Worm (Caenorhabditis elegans) whole organism, L1 larva: Measurements from ENCODE around the gene cyp-32A1.

Experiments
- C16A3.4 ChIP-seq: fragments of 150-350 bp; optimal IDR thresholded peaks from 2 replicates; lab custom pipeline; 2014; ENCODE audit warnings: missing biosample characterization, missing genetic modification characterization
- C34B4.2 ChIP-seq: sonication (generic microtip); optimal IDR thresholded peaks from 2 replicates; lab custom pipeline; 2017; ENCODE audit warnings: mild to moderate bottlenecking, missing genetic modification characterization, missing compliant biosample characterization
- alr-1 ChIP-seq: fragments of 200-800 bp; sonication (Bioruptor generic); optimal IDR thresholded peaks from 2 replicates; lab custom pipeline; 2018; ENCODE audit warnings: borderline replicate concordance, mild to moderate bottlenecking, missing genetic modification characterization, missing compliant biosample characterization
- aly-2 ChIP-seq: fragments of 150-350 bp; optimal IDR thresholded peaks from 2 replicates; lab custom pipeline; 2014; ENCODE audit warnings: missing biosample characterization, missing genetic modification characterization
- blmp-1 ChIP-seq: fragments of 150-350 bp; optimal IDR thresholded peaks from 2 replicates; lab custom pipeline; 2014; ENCODE audit warnings: missing biosample characterization, missing genetic modification characterization
- ceh-82 ChIP-seq, 3 experiments: fragments of 150-350 bp in 1 of 3; sonication (generic microtip) in 2 of 3; optimal IDR thresholded peaks; 2 replicates each; lab custom pipeline; 2014 to 2017; ENCODE audit warnings: missing biosample characterization in 3 of 3, missing genetic modification characterization in 3 of 3
- ceh-88 ChIP-seq: fragments of 200-800 bp; sonication (Bioruptor generic); IDR thresholded peaks from 2 replicates; pipeline ENCODE4 v1.3.6; 2022; ENCODE audit warnings: missing genetic modification characterization, missing compliant biosample characterization
- ceh-90 ChIP-seq: sonication (generic microtip); optimal IDR thresholded peaks from 2 replicates; lab custom pipeline; 2016; ENCODE audit warnings: missing genetic modification characterization, missing compliant biosample characterization
- efl-3 ChIP-seq: fragments of 200-800 bp; sonication (Bioruptor generic); optimal IDR thresholded peaks from 2 replicates; lab custom pipeline; 2018; ENCODE audit warnings: mild to moderate bottlenecking, missing genetic modification characterization, missing compliant biosample characterization
- elt-2 ChIP-seq: sonication (generic microtip); optimal IDR thresholded peaks from 2 replicates; lab custom pipeline; 2016; ENCODE audit warnings: missing genetic modification characterization, mild to moderate bottlenecking, inconsistent platforms, missing compliant biosample characterization, missing genetic modification reagents
- ets-5 ChIP-seq: fragments of 200-800 bp; sonication (Bioruptor generic); IDR thresholded peaks from 2 replicates; pipeline ENCODE4 v1.3.6; 2022; ENCODE audit warnings: missing genetic modification characterization, missing compliant biosample characterization
- isw-1 ChIP-seq: fragments of 200-800 bp; sonication (Bioruptor generic); IDR thresholded peaks from 2 replicates; pipeline ENCODE4 v1.3.6; 2022; ENCODE audit warnings: missing genetic modification characterization, missing compliant biosample characterization
- lin-13 ChIP-seq: fragments of 150-350 bp; optimal IDR thresholded peaks from 2 replicates; lab custom pipeline; 2014; ENCODE audit warnings: missing biosample characterization, missing genetic modification reagents, missing genetic modification characterization
- lin-39 ChIP-seq: fragments of 150-350 bp; optimal IDR thresholded peaks from 2 replicates; lab custom pipeline; 2014; ENCODE audit warnings: missing biosample characterization, missing genetic modification reagents, missing genetic modification characterization
- lir-3 ChIP-seq: sonication (generic microtip); optimal IDR thresholded peaks from 2 replicates; lab custom pipeline; 2016; ENCODE audit warnings: mild to moderate bottlenecking, missing genetic modification characterization, moderate library complexity, missing compliant biosample characterization; ENCODE audit not compliant: poor library complexity
- mdl-1 ChIP-seq, 2 experiments: fragments of 150-350 bp; optimal IDR thresholded peaks; 2 replicates each; lab custom pipeline; 2014 to 2017; ENCODE audit warnings: missing biosample characterization in 2 of 2, missing genetic modification characterization in 2 of 2, inconsistent platforms in 1 of 2
- mep-1 ChIP-seq: fragments of 150-350 bp; optimal IDR thresholded peaks from 2 replicates; lab custom pipeline; 2014; ENCODE audit warnings: missing biosample characterization, missing genetic modification characterization
- nhr-11 ChIP-seq: fragments of 150-350 bp; optimal IDR thresholded peaks from 2 replicates; lab custom pipeline; 2014; ENCODE audit warnings: missing biosample characterization, missing genetic modification characterization
- nhr-77 ChIP-seq: fragments of 150-350 bp; optimal IDR thresholded peaks from 2 replicates; lab custom pipeline; 2014; ENCODE audit warnings: missing biosample characterization, missing genetic modification characterization
- nhr-84 ChIP-seq: sonication (generic microtip); optimal IDR thresholded peaks from 2 replicates; lab custom pipeline; 2017; ENCODE audit warnings: missing biosample characterization, missing genetic modification characterization
- nhr-85 ChIP-seq: sonication (generic microtip); peaks from one replicate; lab custom pipeline; 2016; ENCODE audit warnings: missing genetic modification characterization, inconsistent platforms, missing compliant biosample characterization
- rnt-1 ChIP-seq: sonication (generic microtip); optimal IDR thresholded peaks from 2 replicates; lab custom pipeline; 2016; ENCODE audit warnings: mild to moderate bottlenecking, missing genetic modification characterization, moderate library complexity, missing compliant biosample characterization
- sup-37 ChIP-seq: fragments of 200-800 bp; sonication (Bioruptor generic); optimal IDR thresholded peaks from 2 replicates; lab custom pipeline; 2018; ENCODE audit warnings: mild to moderate bottlenecking, missing genetic modification characterization, missing compliant biosample characterization
- tbx-2 ChIP-seq: sonication (generic microtip); optimal IDR thresholded peaks from 2 replicates; lab custom pipeline; 2016; ENCODE audit warnings: missing genetic modification characterization, missing compliant biosample characterization
- unc-130 ChIP-seq: fragments of 150-350 bp; optimal IDR thresholded peaks from 2 replicates; lab custom pipeline; 2017; ENCODE audit warnings: missing biosample characterization, missing genetic modification characterization, inconsistent platforms
- unc-86 ChIP-seq: sonication (generic microtip); optimal IDR thresholded peaks from 2 replicates; lab custom pipeline; 2016; ENCODE audit warnings: missing genetic modification characterization, missing compliant biosample characterization
- unc-98 ChIP-seq: fragments of 200-800 bp; sonication (Bioruptor generic); IDR thresholded peaks from 2 replicates; pipeline ENCODE4 v1.3.6; 2022; ENCODE audit warnings: missing genetic modification characterization, missing compliant biosample characterization
- zag-1 ChIP-seq: fragments of 150-350 bp; optimal IDR thresholded peaks from 2 replicates; lab custom pipeline; 2014; ENCODE audit warnings: missing biosample characterization, missing genetic modification characterization
- ztf-11 ChIP-seq, 2 experiments: sonication (generic microtip); optimal IDR thresholded peaks; 2 replicates each; lab custom pipeline; 2016 to 2017; ENCODE audit warnings: missing genetic modification characterization in 2 of 2, missing biosample characterization in 1 of 2, missing compliant biosample characterization in 1 of 2
- ztf-4 ChIP-seq: fragments of 150-350 bp; optimal IDR thresholded peaks from 2 replicates; lab custom pipeline; 2014; ENCODE audit warnings: missing biosample characterization, missing genetic modification characterization

Gene cyp-32A1

DNA sequence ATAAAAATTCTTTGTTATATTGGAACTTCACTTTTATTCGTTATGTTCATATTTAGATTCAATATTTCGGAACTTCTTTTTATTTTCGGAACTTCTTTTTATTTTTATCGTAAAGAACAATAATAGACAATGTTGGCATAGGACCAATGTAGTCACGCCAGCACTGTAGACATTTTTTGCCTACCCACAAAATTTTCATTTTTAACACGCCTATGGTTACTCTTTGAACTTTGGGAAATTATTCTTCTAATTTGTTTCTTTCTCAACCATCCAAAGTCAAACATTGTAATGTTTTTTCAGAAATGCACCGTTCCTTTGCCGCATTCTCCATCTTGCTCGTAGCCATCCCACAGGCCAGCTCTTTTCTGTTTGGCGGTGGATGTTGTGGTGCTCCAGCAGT lies 3.5 kb downstream of the cyp-32A1 start, which contains the start of gene C26F1.1:
Gene C26F1.1, plus strand, starts transcription at position 301 of the 400 bp plus-strand sequence.
- no peak for TF ChIP-seq ceh-82 (tag; optimal IDR thresholded peaks at IDR 0.05; lab: Kevin White, UChicago)
- peak; percentile 4 for TF ChIP-seq nhr-85 (tag; lab: Kevin White, UChicago)
- no peak for TF ChIP-seq zag-1 (tag; lab: Kevin White, UChicago)
- TF ChIP-seq aly-2 = no peak
- no peak for TF ChIP-seq unc-86 (tag; lab: Kevin White, UChicago)

ce11 chrV:7785885-7786284 lies 4.3 kb downstream of the cyp-32A1 start:
- no peak for TF ChIP-seq rnt-1
- no peak for TF ChIP-seq ceh-90
- no peak for TF ChIP-seq ztf-4 (tag; lab: Kevin White, UChicago)
- TF ChIP-seq tbx-2 = no peak
- TF ChIP-seq mdl-1 (tag; optimal IDR thresholded peaks at IDR 0.05; lab: Kevin White, UChicago) = no peak
- no peak for TF ChIP-seq sup-37 (GFP tag; lab: Kevin White, UChicago)
- no peak for TF ChIP-seq ceh-88 (GFP tag; lab: Robert Waterston, UW)
- no peak for TF ChIP-seq nhr-84
- TF ChIP-seq mep-1 (tag; lab: Kevin White, UChicago) = no peak
- no peak for TF ChIP-seq isw-1 (GFP tag; lab: Robert Waterston, UW)
- no peak for TF ChIP-seq alr-1 (tag; lab: Kevin White, UChicago)

DNA sequence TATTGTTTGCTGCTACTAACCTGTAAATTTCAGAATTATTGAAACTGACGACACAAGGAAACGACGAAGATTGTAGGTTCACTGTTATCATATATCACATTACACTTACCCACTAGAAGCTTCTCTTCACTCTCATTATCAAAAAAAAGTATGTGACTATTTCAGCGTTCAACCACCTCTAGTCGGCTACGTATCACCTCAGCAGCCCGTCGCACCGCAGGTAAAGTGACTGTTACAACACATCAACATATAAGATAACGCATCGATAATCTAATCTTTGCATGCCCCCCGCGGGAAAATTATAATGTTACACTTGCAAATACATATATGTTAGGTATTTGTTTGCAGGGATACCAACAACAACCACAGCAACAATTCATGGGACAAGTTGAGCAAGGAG lies 5.0 kb downstream of the cyp-32A1 start:
- no peak for TF ChIP-seq unc-98 (GFP tag; lab: Robert Waterston, UW)
- TF ChIP-seq elt-2 (tag; lab: Kevin White, UChicago) = peak; percentile 70
- no peak for TF ChIP-seq ztf-4 (tag; lab: Kevin White, UChicago)
- TF ChIP-seq nhr-77 (tag; lab: Kevin White, UChicago) = no peak
- TF ChIP-seq, all 84 proteins: peak for 1

- TF ChIP-seq unc-130 (tag; lab: Kevin White, UChicago) = no peak
- no peak for TF ChIP-seq lin-39 (tag; lab: Kevin White, UChicago)
- no peak for TF ChIP-seq C34B4.2 (tag; lab: Kevin White, UChicago)
- no peak for TF ChIP-seq C16A3.4 (tag; lab: Kevin White, UChicago)
- TF ChIP-seq zag-1 (tag; lab: Kevin White, UChicago) = no peak
- TF ChIP-seq ztf-11 (tag; optimal IDR thresholded peaks at IDR 0.05; lab: Kevin White, UChicago) = no peak
- TF ChIP-seq lin-13 (GFP tag; lab: Kevin White, UChicago) = no peak
- no peak for TF ChIP-seq isw-1 (GFP tag; lab: Robert Waterston, UW)
- no peak for TF ChIP-seq blmp-1
These were observed 11.5 kb downstream of the cyp-32A1 start, which contains the start of gene flp-21 for ce11 chrV:7793067-7793466. Gene flp-21 (plus strand): TSS chrV:7793367.

DNA sequence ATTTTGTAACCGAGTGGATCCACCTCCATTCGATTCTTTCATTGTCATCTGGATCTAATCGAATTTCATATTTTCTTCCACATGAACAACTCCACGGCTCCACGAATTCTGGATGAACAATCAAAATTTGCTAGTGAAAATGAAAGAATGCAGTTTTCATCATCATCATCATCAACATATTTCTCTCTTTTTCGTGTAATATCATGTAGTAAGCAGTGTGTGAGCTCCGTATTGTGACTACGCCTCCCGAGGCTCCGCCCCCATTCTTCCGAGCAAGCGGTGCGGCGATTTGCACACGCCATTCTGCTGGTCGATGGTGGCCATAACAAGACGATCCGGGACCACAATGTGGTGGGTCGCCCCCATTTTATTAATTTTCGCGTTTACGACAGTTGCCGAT lies 16.5 kb downstream of the cyp-32A1 start, which contains the start of gene ZK742.7:
Gene ZK742.7, plus strand, starts transcription at position 301 of the 400 bp plus-strand sequence.
- no peak for TF ChIP-seq ets-5 (GFP tag; lab: Robert Waterston, UW)
- no peak for TF ChIP-seq nhr-11 (tag; lab: Kevin White, UChicago)
- TF ChIP-seq efl-3 (GFP tag; lab: Kevin White, UChicago) = no peak

ce11 chrV:7803563-7803962 lies 22.0 kb downstream of the cyp-32A1 start:
- TF ChIP-seq lir-3 (tag; lab: Kevin White, UChicago) = no peak
